Worm (Caenorhabditis elegans) whole organism, L4 larva: Measurements from ENCODE around the gene F14D7.8.

Experiments used
- D1046.2 ChIP-seq: fragments of 200-800 bp; sonication (Bioruptor generic); IDR thresholded peaks from 2 replicates; pipeline ENCODE4 v1.3.6; 2022; ENCODE audit warnings: missing genetic modification characterization, missing compliant biosample characterization
- F26F4.8 ChIP-seq: fragments of 200-800 bp; sonication (Bioruptor generic); conservative IDR thresholded peaks from 2 replicates; pipeline ENCODE4 v1.3.6; 2022; ENCODE audit warnings: missing genetic modification characterization, missing compliant biosample characterization
- R02D3.7 ChIP-seq: fragments of 150-350 bp; sonication (generic microtip); optimal IDR thresholded peaks from 3 replicates; lab custom pipeline; 2014; ENCODE audit warnings: missing biosample characterization, missing genetic modification characterization
- Y75B8A.6 ChIP-seq: fragments of 200-800 bp; sonication (Bioruptor generic); IDR thresholded peaks from 2 replicates; pipeline ENCODE4 v1.3.6; 2022; ENCODE audit warnings: missing genetic modification reagents, missing genetic modification characterization, missing compliant biosample characterization
- arid-1 ChIP-seq: fragments of 200-800 bp; sonication (Bioruptor generic); conservative IDR thresholded peaks from 2 replicates; pipeline ENCODE4 v1.3.6; 2022; ENCODE audit warnings: missing genetic modification reagents, missing genetic modification characterization, missing compliant biosample characterization
- attf-4 ChIP-seq: sonication (generic microtip); optimal IDR thresholded peaks from 3 replicates; lab custom pipeline; 2017; ENCODE audit warnings: missing biosample characterization, missing genetic modification characterization
- ceh-28 ChIP-seq: fragments of 150-350 bp; optimal IDR thresholded peaks from 2 replicates; lab custom pipeline; 2014; ENCODE audit warnings: missing biosample characterization, missing genetic modification reagents, missing genetic modification characterization
- ceh-32 ChIP-seq: sonication (generic microtip); optimal IDR thresholded peaks from 2 replicates; lab custom pipeline; 2016; ENCODE audit warnings: mild to moderate bottlenecking, missing genetic modification characterization, missing compliant biosample characterization; ENCODE audit not compliant: poor library complexity
- ceh-44 ChIP-seq: fragments of 200-800 bp; sonication (Bioruptor generic); IDR thresholded peaks from 2 replicates; pipeline ENCODE4 v1.3.6; 2022; ENCODE audit warnings: missing genetic modification reagents, missing genetic modification characterization, missing compliant biosample characterization
- ceh-62 ChIP-seq: sonication (generic microtip); optimal IDR thresholded peaks from 2 replicates; lab custom pipeline; 2017; ENCODE audit warnings: missing biosample characterization, missing genetic modification characterization
- ces-1 ChIP-seq: fragments of 150-350 bp; sonication (generic microtip); optimal IDR thresholded peaks from 4 replicates; lab custom pipeline; 2014; ENCODE audit warnings: missing biosample characterization, missing genetic modification reagents, missing genetic modification characterization
- cey-2 ChIP-seq: sonication (generic microtip); optimal IDR thresholded peaks from 3 replicates; lab custom pipeline; 2017; ENCODE audit warnings: missing genetic modification characterization, mild to moderate bottlenecking, missing compliant biosample characterization, antibody characterized with exemption, borderline replicate concordance; ENCODE audit not compliant: insufficient read depth
- daf-16 ChIP-seq, 3 experiments: sonication (generic microtip); optimal IDR thresholded peaks; 2 replicates each; lab custom pipeline; 2016 to 2017; ENCODE audit warnings: missing genetic modification characterization in 3 of 3, missing genetic modification reagents in 3 of 3, mild to moderate bottlenecking in 2 of 3, missing compliant biosample characterization in 2 of 3, missing biosample characterization in 1 of 3, moderate library complexity in 1 of 3
- daf-19 ChIP-seq: fragments of 200-800 bp; sonication (Bioruptor generic); conservative IDR thresholded peaks from 2 replicates; pipeline ENCODE4 v1.3.6; 2022; ENCODE audit warnings: missing genetic modification characterization, missing compliant biosample characterization
- daf-8 ChIP-seq: fragments of 200-800 bp; sonication (Bioruptor generic); IDR thresholded peaks from 2 replicates; pipeline ENCODE4 v1.3.6; 2022; ENCODE audit warnings: missing genetic modification characterization, missing compliant biosample characterization
- dmd-6 ChIP-seq: fragments of 200-800 bp; sonication (Bioruptor generic); IDR thresholded peaks from 2 replicates; pipeline ENCODE4 v1.3.6; 2022; ENCODE audit warnings: missing genetic modification reagents, missing genetic modification characterization, missing compliant biosample characterization
- dpl-1 ChIP-seq: fragments of 150-350 bp; optimal IDR thresholded peaks from 2 replicates; lab custom pipeline; 2014; ENCODE audit warnings: missing biosample characterization, missing genetic modification reagents, missing genetic modification characterization
- egl-27 ChIP-seq: sonication (generic microtip); optimal IDR thresholded peaks from 3 replicates; lab custom pipeline; 2017; ENCODE audit warnings: missing biosample characterization, missing genetic modification reagents, missing genetic modification characterization
- egl-43 ChIP-seq: fragments of 200-800 bp; sonication (Bioruptor generic); IDR thresholded peaks from 2 replicates; pipeline ENCODE4 v1.3.6; 2022; ENCODE audit warnings: missing genetic modification reagents, missing genetic modification characterization, missing compliant biosample characterization
- hlh-30 ChIP-seq: sonication (generic microtip); optimal IDR thresholded peaks from 2 replicates; lab custom pipeline; 2017; ENCODE audit warnings: antibody characterized with exemption, mild to moderate bottlenecking, missing genetic modification characterization, missing compliant biosample characterization; ENCODE audit not compliant: insufficient read depth
- jun-1 ChIP-seq: fragments of 150-350 bp; optimal IDR thresholded peaks from 2 replicates; lab custom pipeline; 2014; ENCODE audit warnings: missing biosample characterization, missing genetic modification reagents, missing genetic modification characterization
- lin-13 ChIP-seq: fragments of 150-350 bp; optimal IDR thresholded peaks from 2 replicates; lab custom pipeline; 2014; ENCODE audit warnings: missing biosample characterization, missing genetic modification reagents, missing genetic modification characterization
- lin-29 ChIP-seq: fragments of 200-800 bp; sonication (Bioruptor generic); IDR thresholded peaks from 2 replicates; pipeline ENCODE4 v1.3.6; 2022; ENCODE audit warnings: missing genetic modification reagents, missing genetic modification characterization, missing compliant biosample characterization
- lin-39 ChIP-seq: fragments of 150-350 bp; optimal IDR thresholded peaks from 2 replicates; lab custom pipeline; 2014; ENCODE audit warnings: missing biosample characterization, missing genetic modification reagents, missing genetic modification characterization
- lsy-2 ChIP-seq, 2 experiments: fragments of 150-350 bp in 1 of 2; sonication (generic microtip) in 1 of 2; optimal IDR thresholded peaks; 2 replicates each; lab custom pipeline; 2014 to 2017; ENCODE audit warnings: missing biosample characterization in 2 of 2, missing genetic modification characterization in 2 of 2
- madf-5 ChIP-seq, 2 experiments: fragments of 200-800 bp; sonication (Bioruptor generic); IDR thresholded peaks; 2 replicates each; pipeline ENCODE4 v1.3.6; 2022; ENCODE audit warnings: missing compliant biosample characterization in 2 of 2, missing genetic modification characterization in 2 of 2
- madf-9 ChIP-seq: fragments of 200-800 bp; sonication (Bioruptor generic); conservative IDR thresholded peaks from 2 replicates; pipeline ENCODE4 v1.3.6; 2022; ENCODE audit warnings: missing genetic modification reagents, missing genetic modification characterization, missing compliant biosample characterization
- mdl-1 ChIP-seq, 2 experiments: fragments of 150-350 bp in 1 of 2; sonication (generic microtip) in 1 of 2; optimal IDR thresholded peaks; 2 replicates each; lab custom pipeline; 2014 to 2017; ENCODE audit warnings: missing biosample characterization in 2 of 2, missing genetic modification characterization in 2 of 2
- nhr-10 ChIP-seq: fragments of 150-350 bp; optimal IDR thresholded peaks from 2 replicates; lab custom pipeline; 2014; ENCODE audit warnings: missing biosample characterization, missing genetic modification characterization
- nhr-102 ChIP-seq: sonication (generic microtip); optimal IDR thresholded peaks from 2 replicates; lab custom pipeline; 2016; ENCODE audit warnings: mild to moderate bottlenecking, missing genetic modification characterization, moderate library complexity, missing compliant biosample characterization
- nhr-25 ChIP-seq: sonication (generic microtip); optimal IDR thresholded peaks from 2 replicates; lab custom pipeline; 2017; ENCODE audit warnings: missing genetic modification characterization, mild to moderate bottlenecking, missing compliant biosample characterization, antibody characterized with exemption, moderate library complexity, borderline replicate concordance; ENCODE audit not compliant: insufficient read depth
- nhr-41 ChIP-seq: fragments of 200-800 bp; sonication (Bioruptor generic); IDR thresholded peaks from 2 replicates; pipeline ENCODE4 v1.3.6; 2022; ENCODE audit warnings: missing genetic modification reagents, missing genetic modification characterization, missing compliant biosample characterization
- nhr-42 ChIP-seq: fragments of 200-800 bp; sonication (Bioruptor generic); IDR thresholded peaks from 2 replicates; pipeline ENCODE4 v1.3.6; 2022; ENCODE audit warnings: missing genetic modification characterization, missing compliant biosample characterization
- nhr-6 ChIP-seq: fragments of 150-350 bp; optimal IDR thresholded peaks from 2 replicates; lab custom pipeline; 2014; ENCODE audit warnings: missing biosample characterization, missing genetic modification characterization
- nhr-76 ChIP-seq: fragments of 150-350 bp; optimal IDR thresholded peaks from 2 replicates; lab custom pipeline; 2014; ENCODE audit warnings: missing biosample characterization, missing genetic modification characterization
- pha-4 ChIP-seq, 2 experiments: fragments of 150-350 bp in 1 of 2; fragments of 200-800 bp in 1 of 2; sonication (Bioruptor generic) in 1 of 2; IDR thresholded peaks in 1 of 2; optimal IDR thresholded peaks in 1 of 2; 2 replicates each; pipeline versions ENCODE4 v1.3.6 to Lab custom; 2014 to 2022; ENCODE audit warnings: missing genetic modification characterization in 2 of 2, missing genetic modification reagents in 2 of 2, missing biosample characterization in 1 of 2, missing compliant biosample characterization in 1 of 2
- sdz-12 ChIP-seq: fragments of 200-800 bp; sonication (Bioruptor generic); optimal IDR thresholded peaks from 2 replicates; lab custom pipeline; 2018; ENCODE audit warnings: mild to moderate bottlenecking, missing genetic modification characterization, missing compliant biosample characterization
- snpc-4 ChIP-seq: fragments of 150-350 bp; optimal IDR thresholded peaks from 2 replicates; lab custom pipeline; 2014; ENCODE audit warnings: missing biosample characterization, missing genetic modification characterization
- spr-1 ChIP-seq: sonication (generic microtip); optimal IDR thresholded peaks from 2 replicates; lab custom pipeline; 2016; ENCODE audit warnings: mild to moderate bottlenecking, missing genetic modification characterization, missing compliant biosample characterization
- tag-97 ChIP-seq: fragments of 200-800 bp; sonication (Bioruptor generic); IDR thresholded peaks from 2 replicates; pipeline ENCODE4 v1.3.6; 2022; ENCODE audit warnings: missing genetic modification characterization, missing compliant biosample characterization
- unc-39 ChIP-seq: sonication (generic microtip); optimal IDR thresholded peaks from 2 replicates; lab custom pipeline; 2017; ENCODE audit warnings: missing biosample characterization, missing genetic modification characterization
- unc-62 ChIP-seq, 3 experiments: fragments of 150-350 bp in 1 of 3; sonication (generic microtip); optimal IDR thresholded peaks in 2 of 3; peaks in 1 of 3; 1 replicate in 1 of 3; 2 replicates in 2 of 3; lab custom pipeline; 2014 to 2017; ENCODE audit warnings: missing biosample characterization in 3 of 3, missing genetic modification characterization in 3 of 3, missing genetic modification reagents in 3 of 3, missing genotype in 1 of 3
- zag-1 ChIP-seq: fragments of 150-350 bp; optimal IDR thresholded peaks from 2 replicates; lab custom pipeline; 2014; ENCODE audit warnings: missing biosample characterization, missing genetic modification characterization
- zfp-2 ChIP-seq: sonication (generic microtip); optimal IDR thresholded peaks from 2 replicates; lab custom pipeline; 2016; ENCODE audit warnings: mild to moderate bottlenecking, missing genetic modification characterization, missing compliant biosample characterization
- ztf-11 ChIP-seq: fragments of 150-350 bp; optimal IDR thresholded peaks from 2 replicates; lab custom pipeline; 2014; ENCODE audit warnings: missing biosample characterization, missing genetic modification characterization
- ztf-7 ChIP-seq: fragments of 150-350 bp; optimal IDR thresholded peaks from 2 replicates; lab custom pipeline; 2014; ENCODE audit warnings: missing biosample characterization, missing genetic modification characterization

F14D7.8 gene

DNA sequence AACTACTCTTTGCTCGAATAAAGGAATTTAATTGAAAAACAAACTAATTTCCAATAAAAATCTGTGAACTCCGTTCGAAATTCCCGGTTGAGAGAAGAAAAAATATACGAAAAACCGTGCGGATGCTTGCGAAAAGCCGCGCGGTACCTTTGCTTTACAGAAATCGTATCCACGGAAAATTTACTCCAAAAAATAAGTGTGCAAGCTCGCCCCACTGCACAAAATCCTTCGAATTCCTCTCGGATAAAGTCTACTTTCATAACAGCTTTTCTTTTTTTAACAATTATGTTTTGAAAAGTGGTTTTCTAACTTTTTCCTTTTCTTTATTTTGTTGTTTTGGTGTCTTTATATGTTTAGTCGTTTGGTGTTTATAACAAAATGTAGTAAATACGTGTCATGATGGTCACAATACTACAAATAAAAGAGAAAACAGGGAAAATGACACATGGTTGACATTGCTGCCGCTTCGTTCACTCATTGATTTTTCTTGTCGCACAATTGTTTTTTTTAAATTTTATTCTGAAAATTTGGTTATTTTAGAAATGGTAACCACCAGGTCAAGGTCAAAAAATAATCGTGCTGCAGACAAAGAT, 34.7 kb upstream of the F14D7.8 start, which contains the start of gene cept-2 (continued):
- TF ChIP-seq R02D3.7 (tag; lab: Kevin White, UChicago) (no peak), pha-4 (GFP tag; IDR thresholded peaks at IDR 0.05; lab: Robert Waterston, UW) (no peak; the same call in 1 of the 2 replicates), pha-4 (tag; optimal IDR thresholded peaks at IDR 0.05; lab: Kevin White, UChicago) (no peak), lin-29 (GFP tag; lab: Robert Waterston, UW) (0 out of 2 replicates have a peak, but pooled peaks have one; percentile 18), nhr-41 (no peak), ceh-32 (tag; lab: Kevin White, UChicago) (no peak), attf-4 (tag; lab: Kevin White, UChicago) (no peak), lin-39 (tag; lab: Kevin White, UChicago) (no peak), ces-1 (peak; percentile 38), egl-43 (GFP tag; lab: Robert Waterston, UW) (peak; percentile 62; the same call in 1 of the 2 replicates), unc-39 (tag; lab: Kevin White, UChicago) (no peak), F26F4.8 (GFP tag; lab: Robert Waterston, UW) (no peak), lin-13 (GFP tag; lab: Kevin White, UChicago) (peak; percentile 89), ztf-11 (no peak), ceh-44 (GFP tag; lab: Robert Waterston, UW) (peak; percentile 74; the same call in 1 of the 2 replicates), egl-27 (no peak), nhr-76 (no peak), dpl-1 (GFP tag; lab: Kevin White, UChicago) (peak; percentile 89), nhr-6 (tag; lab: Kevin White, UChicago) (peak; percentile 100), ztf-7 (tag; lab: Kevin White, UChicago) (no peak), spr-1 (tag; lab: Kevin White, UChicago) (peak; percentile 76), nhr-10 (tag; lab: Kevin White, UChicago) (no peak), snpc-4 (tag; lab: Kevin White, UChicago) (peak; percentile 64), madf-5 (GFP tag; IDR thresholded peaks at IDR 0.05; lab: Robert Waterston, UW) (no peak), ceh-28 (tag; lab: Kevin White, UChicago) (no peak), daf-16 (GFP tag; optimal IDR thresholded peaks at IDR 0.05; lab: Kevin White, UChicago) (no peak), daf-16 (tag; optimal IDR thresholded peaks at IDR 0.05; lab: Kevin White, UChicago) (peak; percentile 69), zag-1 (no peak), tag-97 (GFP tag; lab: Robert Waterston, UW) (no peak), ceh-62 (tag; lab: Kevin White, UChicago) (no peak), hlh-30 (tag; lab: Kevin White, UChicago) (peak; percentile 80), Y75B8A.6 (GFP tag; lab: Robert Waterston, UW) (no peak), cey-2 (no peak), mdl-1 (tag; optimal IDR thresholded peaks at IDR 0.05; lab: Kevin White, UChicago) (peak; percentile 35 to 57), nhr-102 (no peak)

DNA sequence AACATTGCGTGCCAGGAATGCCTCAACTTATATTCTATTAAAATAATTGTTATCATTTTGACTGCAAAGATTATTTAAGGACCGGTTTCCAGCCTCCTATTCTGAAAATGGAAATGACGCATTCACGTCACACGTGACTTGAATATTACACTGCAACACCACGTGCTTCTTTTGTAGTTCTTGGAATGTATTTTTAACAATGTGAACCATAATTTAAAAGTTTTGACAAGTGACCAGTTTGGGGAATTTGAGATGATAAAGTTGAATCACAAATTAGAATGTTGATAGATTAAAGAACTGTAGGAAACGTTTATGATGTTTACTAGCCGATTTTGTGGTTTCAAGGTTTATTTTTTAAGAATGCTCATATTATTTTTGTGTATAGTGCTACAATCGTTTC, 29.1 kb upstream of the F14D7.8 start, which contains the start of gene F47B8.10:
F47B8.10 (plus strand) TSS at position 301 of the 400 bp plus-strand sequence.
- TF ChIP-seq unc-62 (GFP tag; optimal IDR thresholded peaks at IDR 0.05 in 1 of 2; lab: Kevin White, UChicago) (peak in 1 of 2 experiments; percentile 79), unc-62 (tag; optimal IDR thresholded peaks at IDR 0.05; lab: Kevin White, UChicago) (no peak), R02D3.7 (tag; lab: Kevin White, UChicago) (no peak)

DNA sequence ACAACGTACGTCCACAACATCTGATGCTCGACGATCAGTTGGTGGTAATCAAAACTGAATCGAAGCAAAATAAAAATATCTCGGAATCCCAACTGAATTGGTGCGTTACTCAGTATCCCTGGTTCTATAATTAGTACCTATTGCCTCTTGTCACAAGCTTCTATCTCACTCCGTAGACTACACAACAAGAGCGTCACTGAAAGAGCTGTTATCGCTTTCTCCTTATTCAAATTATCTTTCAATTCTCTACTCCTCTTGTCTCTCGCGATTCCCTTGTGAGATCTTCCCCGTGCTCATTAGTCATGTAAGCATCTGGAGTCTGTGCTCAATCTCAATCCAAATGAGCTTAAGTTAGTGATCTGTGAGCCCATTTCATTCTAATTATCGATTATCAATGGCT, 24.1 kb upstream of the F14D7.8 start, which contains the start of gene srm-6:
srm-6 (plus strand) TSS at position 301 of the 400 bp plus-strand sequence.
- TF ChIP-seq daf-8, result no peak
- TF ChIP-seq jun-1 (tag; lab: Kevin White, UChicago), result no peak
- no peak for TF ChIP-seq nhr-102
- TF ChIP-seq dmd-6 (GFP tag; lab: Robert Waterston, UW), result no peak
- no peak for TF ChIP-seq D1046.2 (GFP tag; lab: Robert Waterston, UW)
- TF ChIP-seq ceh-32 (tag; lab: Kevin White, UChicago), result no peak
- no peak for TF ChIP-seq daf-19 (GFP tag; lab: Robert Waterston, UW)
- no peak for TF ChIP-seq zfp-2 (tag; lab: Kevin White, UChicago)
- no peak for TF ChIP-seq ceh-44 (GFP tag; lab: Robert Waterston, UW)
- no peak for TF ChIP-seq nhr-42 (GFP tag; lab: Robert Waterston, UW)
- TF ChIP-seq nhr-25, result no peak
- TF ChIP-seq sdz-12, result no peak
- TF ChIP-seq madf-9, result no peak
- TF ChIP-seq lsy-2 (tag; optimal IDR thresholded peaks at IDR 0.05; lab: Kevin White, UChicago), result no peak
- no peak for TF ChIP-seq Y75B8A.6 (GFP tag; lab: Robert Waterston, UW)
- no peak for TF ChIP-seq ces-1
- no peak for TF ChIP-seq arid-1 (GFP tag; lab: Robert Waterston, UW)
